Worm (Caenorhabditis elegans) whole organism, L2 larva: ENCODE results near the gene hap-1.

Experiments
- F13H6.1 ChIP-seq: sonication (generic microtip); optimal IDR thresholded peaks from 2 replicates; lab custom pipeline; 2016; ENCODE audit warnings: missing genetic modification characterization, missing compliant biosample characterization
- R02D3.7 ChIP-seq: fragments of 150-350 bp; optimal IDR thresholded peaks from 2 replicates; lab custom pipeline; 2014; ENCODE audit warnings: missing biosample characterization, missing genetic modification characterization
- alr-1 ChIP-seq: fragments of 150-350 bp; optimal IDR thresholded peaks from 2 replicates; lab custom pipeline; 2014; ENCODE audit warnings: missing biosample characterization, missing genetic modification characterization
- aly-2 ChIP-seq: fragments of 150-350 bp; optimal IDR thresholded peaks from 2 replicates; lab custom pipeline; 2014; ENCODE audit warnings: missing biosample characterization, missing genetic modification characterization
- crh-2 ChIP-seq: sonication (generic microtip); optimal IDR thresholded peaks from 2 replicates; lab custom pipeline; 2017; ENCODE audit warnings: missing biosample characterization, missing genetic modification characterization
- elt-3 ChIP-seq: sonication (generic microtip); optimal IDR thresholded peaks from 2 replicates; lab custom pipeline; 2017; ENCODE audit warnings: missing biosample characterization, missing genetic modification characterization
- nhr-10 ChIP-seq: sonication (generic microtip); optimal IDR thresholded peaks from 2 replicates; lab custom pipeline; 2017; ENCODE audit warnings: missing biosample characterization, missing genetic modification characterization
- nhr-11 ChIP-seq: fragments of 150-350 bp; optimal IDR thresholded peaks from 2 replicates; lab custom pipeline; 2014; ENCODE audit warnings: missing biosample characterization, missing genetic modification characterization
- ztf-1 ChIP-seq: fragments of 200-800 bp; sonication (Bioruptor generic); conservative IDR thresholded peaks from 2 replicates; pipeline ENCODE4 v1.3.6; 2022; ENCODE audit warnings: missing genetic modification characterization, missing compliant biosample characterization

DNA sequence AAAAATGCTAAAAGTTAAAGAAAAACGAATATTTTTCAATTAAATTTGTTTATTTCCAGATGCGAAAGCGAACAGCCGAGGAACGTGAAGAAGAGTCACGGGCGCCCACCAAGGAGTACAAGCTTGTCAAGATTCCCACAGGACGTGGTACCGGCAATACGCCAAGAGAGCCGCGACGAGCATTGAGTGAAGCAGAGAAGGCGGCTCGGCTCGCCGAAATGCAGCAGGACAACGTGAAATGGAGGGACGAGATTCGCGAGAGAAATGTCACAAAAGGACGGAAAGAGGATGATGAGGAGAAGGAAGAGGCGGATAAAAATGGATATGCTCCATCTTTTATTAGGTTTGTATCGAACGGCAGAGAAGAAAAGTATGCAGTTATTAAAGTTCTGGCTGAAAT, 46.7 kb downstream of the hap-1 start:
- TF ChIP-seq ztf-1 (GFP tag; lab: Robert Waterston, UW) (no peak), R02D3.7 (tag; lab: Kevin White, UChicago) (no peak), nhr-10 (tag; lab: Kevin White, UChicago) (no peak), elt-3 (tag; lab: Kevin White, UChicago) (no peak), nhr-11 (no peak), alr-1 (no peak), crh-2 (tag; lab: Kevin White, UChicago) (no peak), F13H6.1 (tag; lab: Kevin White, UChicago) (no peak), aly-2 (tag; lab: Kevin White, UChicago) (no peak)
